Fruit fly (Drosophila melanogaster) whole organism, prepupa: ENCODE data around the gene obst-G.

Experiments used
- Blimp-1 ChIP-seq: fragments of 200-800 bp; sonication (Bioruptor generic); optimal IDR thresholded peaks from 3 replicates; lab custom pipeline; 2017; ENCODE audit warnings: missing biosample characterization, missing genetic modification characterization, mild to moderate bottlenecking, moderate library complexity, missing genetic modification reagents
- CG3032 ChIP-seq: fragments of 200-800 bp; optimal IDR thresholded peaks from 2 replicates; lab custom pipeline; 2019; ENCODE audit warnings: missing biosample characterization, mild to moderate bottlenecking, missing genetic modification characterization, moderate library complexity
- CG3919 ChIP-seq: fragments of 200-800 bp; sonication (Bioruptor generic); optimal IDR thresholded peaks from 3 replicates; lab custom pipeline; 2016; ENCODE audit warnings: missing biosample characterization, missing genetic modification characterization
- CG6808 ChIP-seq: fragments of 200-800 bp; sonication (Bioruptor generic); optimal IDR thresholded peaks from 3 replicates; lab custom pipeline; 2017; ENCODE audit warnings: missing biosample characterization, missing genetic modification characterization, mild to moderate bottlenecking, moderate library complexity, missing genetic modification reagents
- CG6854 ChIP-seq: fragments of 200-800 bp; sonication (Bioruptor generic); optimal IDR thresholded peaks from 2 replicates; lab custom pipeline; 2017; ENCODE audit warnings: missing biosample characterization, mild to moderate bottlenecking, missing genetic modification characterization
- CG9139 ChIP-seq: fragments of 200-800 bp; sonication (Bioruptor generic); optimal IDR thresholded peaks from 3 replicates; lab custom pipeline; 2017; ENCODE audit warnings: missing biosample characterization, mild to moderate bottlenecking, missing genetic modification characterization
- Eip78C ChIP-seq: fragments of 200-800 bp; sonication (Bioruptor generic); peaks from one replicate; lab custom pipeline; 2016; ENCODE audit warnings: missing biosample characterization, missing genetic modification characterization
- Eip93F ChIP-seq: fragments of 200-800 bp; sonication (Bioruptor generic); optimal IDR thresholded peaks from 2 replicates; lab custom pipeline; 2016; ENCODE audit warnings: missing biosample characterization, mild to moderate bottlenecking, missing genetic modification characterization
- Hr4 ChIP-seq: fragments of 200-800 bp; sonication (Bioruptor generic); optimal IDR thresholded peaks from 3 replicates; lab custom pipeline; 2016; ENCODE audit warnings: missing biosample characterization, missing genetic modification characterization
- Sox102F ChIP-seq: fragments of 200-800 bp; sonication (Bioruptor generic); optimal IDR thresholded peaks from 2 replicates; lab custom pipeline; 2016; ENCODE audit warnings: missing biosample characterization, mild to moderate bottlenecking, missing genetic modification characterization
- dsx ChIP-seq: fragments of 200-800 bp; optimal IDR thresholded peaks from 3 replicates; lab custom pipeline; 2019; ENCODE audit warnings: missing biosample characterization, mild to moderate bottlenecking, missing genetic modification characterization, moderate library complexity; ENCODE audit not compliant: poor library complexity, severe bottlenecking
- pdm3 ChIP-seq: fragments of 200-800 bp; sonication (Bioruptor generic); optimal IDR thresholded peaks from 3 replicates; lab custom pipeline; 2016; ENCODE audit warnings: missing biosample characterization, missing genetic modification characterization

dm6 chr3L:11953217-11953616 is at the start of gene obst-G:
- TF ChIP-seq CG6854 (GFP tag; lab: Kevin White, UChicago) (no peak), dsx (GFP tag; lab: Kevin White, UChicago) (no peak), Eip93F (GFP tag; lab: Kevin White, UChicago) (no peak), Eip78C (GFP tag; lab: Kevin White, UChicago) (no peak), CG3032 (tag; lab: Kevin White, UChicago) (no peak), CG3919 (GFP tag; lab: Kevin White, UChicago) (no peak), Hr4 (GFP tag; lab: Kevin White, UChicago) (no peak), CG9139 (no peak), pdm3 (GFP tag; lab: Kevin White, UChicago) (no peak), Sox102F (GFP tag; lab: Kevin White, UChicago) (no peak), Blimp-1 (GFP tag; lab: Kevin White, UChicago) (no peak), CG6808 (no peak)
